Fruit fly (Drosophila melanogaster): ENCODE measurements around the gene CG15879.

CG15879 gene

DNA sequence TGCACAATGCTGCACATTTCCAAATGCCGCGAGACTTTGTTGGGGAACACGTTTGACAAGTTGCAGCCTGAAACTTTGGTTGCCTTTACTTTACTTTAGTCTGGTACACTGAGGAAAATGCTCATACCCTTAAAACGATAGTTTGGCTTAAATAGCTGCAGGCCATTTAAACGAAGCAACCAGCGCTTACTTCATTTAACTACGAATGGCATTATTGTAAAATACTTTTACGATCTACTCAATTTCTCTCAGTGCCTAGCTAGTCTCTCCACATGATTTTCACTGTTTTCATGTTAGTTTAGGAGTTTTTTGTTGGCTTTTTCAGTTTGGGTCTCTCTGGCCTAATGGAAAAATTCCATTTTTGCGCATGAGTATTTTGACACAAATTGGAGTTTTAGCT is 6.9 kb downstream of the CG15879 start (continued):
- TF ChIP-seq CG10654 (GFP tag; optimal IDR thresholded peaks at IDR 0.05) = peak; percentile 80
- peak; percentile 69; the same call in 1 of the 2 replicates for TF ChIP-seq CG32767 (GFP tag; IDR thresholded peaks at IDR 0.05)
- peak; percentile 53 for TF ChIP-seq chn (GFP tag; optimal IDR thresholded peaks at IDR 0.05)
- TF ChIP-seq exex (tag; optimal IDR thresholded peaks at IDR 0.05) = no peak
- TF ChIP-seq Max (GFP tag; optimal IDR thresholded peaks at IDR 0.05) = peak; percentile 61
- TF ChIP-seq Atf3 (GFP tag; optimal IDR thresholded peaks at IDR 0.05) = no peak
- peak; percentile 16 for TF ChIP-seq CG2120 (GFP tag; optimal IDR thresholded peaks at IDR 0.05)
- TF ChIP-seq CG4730 (GFP tag; IDR thresholded peaks at IDR 0.05) = peak; percentile 68
- TF ChIP-seq sd (tag; optimal IDR thresholded peaks at IDR 0.05) = peak; percentile 24
- TF ChIP-seq Bdp1 (GFP tag; optimal IDR thresholded peaks at IDR 0.05) = peak; percentile 9
- TF ChIP-seq lilli (GFP tag; optimal IDR thresholded peaks at IDR 0.05) = peak; percentile 51
- peak; percentile 86 for TF ChIP-seq H2.0 (GFP tag; IDR thresholded peaks at IDR 0.05)
- no peak for TF ChIP-seq Poxn (GFP tag; IDR thresholded peaks at IDR 0.05)
- peak; percentile 76 for TF ChIP-seq CG18599 (GFP tag; optimal IDR thresholded peaks at IDR 0.05)
- TF ChIP-seq CG7839 (tag; optimal IDR thresholded peaks at IDR 0.05) = peak; percentile 80
- peak; percentile 70 for TF ChIP-seq CG15269 (tag; optimal IDR thresholded peaks at IDR 0.05)
- peak; percentile 37 for TF ChIP-seq org-1 (GFP tag; optimal IDR thresholded peaks at IDR 0.05)
- no peak for TF ChIP-seq CG4282 (GFP tag; optimal IDR thresholded peaks at IDR 0.05)
- TF ChIP-seq Mrtf (GFP tag; IDR thresholded peaks at IDR 0.05) = 0 out of 3 replicates have a peak, but pooled peaks have one; percentile 44
- peak; percentile 67 for TF ChIP-seq MTF-1 (GFP tag; optimal IDR thresholded peaks at IDR 0.05; ENCODE audit: borderline replicate concordance)
- no peak for TF ChIP-seq nerfin-2 (GFP tag; IDR thresholded peaks at IDR 0.05; ENCODE audit: partially characterized antibody)
- no peak for TF ChIP-seq amos (GFP tag; IDR thresholded peaks at IDR 0.05; ENCODE audit: partially characterized antibody)
- TF ChIP-seq vvl (GFP tag; IDR thresholded peaks at IDR 0.05) = peak; percentile 93
- peak; percentile 68 to 71 for TF ChIP-seq dpn (GFP tag; optimal IDR thresholded peaks at IDR 0.05)
- TF ChIP-seq mld (GFP tag; IDR thresholded peaks at IDR 0.05; ENCODE audit: partially characterized antibody) = no peak
- TF ChIP-seq bab2 (GFP tag; optimal IDR thresholded peaks at IDR 0.05) = peak; percentile 65
- TF ChIP-seq Lim3 (GFP tag; IDR thresholded peaks at IDR 0.05) = peak; percentile 70
- TF ChIP-seq CG9215 (GFP tag; IDR thresholded peaks at IDR 0.05) = peak; percentile 35; the same call in 1 of the 2 replicates
- peak; percentile 17 for TF ChIP-seq sug (tag; optimal IDR thresholded peaks at IDR 0.05)
- TF ChIP-seq CG9932 (GFP tag; IDR thresholded peaks at IDR 0.05) = 0 out of 2 replicates have a peak, but pooled peaks have one; percentile 10
- peak; percentile 30 for TF ChIP-seq kni (GFP tag; optimal IDR thresholded peaks at IDR 0.05)
- peak; percentile 37 for TF ChIP-seq cwo (GFP tag; optimal IDR thresholded peaks at IDR 0.05)
- peak; percentile 62 for TF ChIP-seq mam (GFP tag; optimal IDR thresholded peaks at IDR 0.05)
- peak; percentile 66 for TF ChIP-seq Antp (GFP tag; optimal IDR thresholded peaks at IDR 0.05)
- TF ChIP-seq CG4328 (GFP tag; optimal IDR thresholded peaks at IDR 0.05) = peak; percentile 21
- peak; percentile 89 for TF ChIP-seq CG17359 (tag; optimal IDR thresholded peaks at IDR 0.05)
- peak; percentile 56 for TF ChIP-seq CG10267 (tag; optimal IDR thresholded peaks at IDR 0.05)
- peak; percentile 72 for TF ChIP-seq Ssrp (tag; optimal IDR thresholded peaks at IDR 0.05)
- no peak for TF ChIP-seq crol (GFP tag; IDR thresholded peaks at IDR 0.05)
- TF ChIP-seq salm (tag; optimal IDR thresholded peaks at IDR 0.05) = peak; percentile 60
- TF ChIP-seq gem (tag; optimal IDR thresholded peaks at IDR 0.05) = peak; percentile 79
- TF ChIP-seq fd3F (GFP tag; optimal IDR thresholded peaks at IDR 0.05) = no peak
- peak; percentile 82 for TF ChIP-seq lmd (GFP tag; IDR thresholded peaks at IDR 0.05)
- no peak for TF ChIP-seq pita (GFP tag; optimal IDR thresholded peaks at IDR 0.05)
- TF ChIP-seq CG4424 (GFP tag; optimal IDR thresholded peaks at IDR 0.05) = peak; percentile 76
- TF ChIP-seq CG8924 (tag; optimal IDR thresholded peaks at IDR 0.05) = peak; percentile 63
- TF ChIP-seq ac (GFP tag; optimal IDR thresholded peaks at IDR 0.05) = no peak
- peak; percentile 41 for TF ChIP-seq CG4707 (GFP tag; optimal IDR thresholded peaks at IDR 0.05)
- TF ChIP-seq CG11723 (GFP tag; optimal IDR thresholded peaks at IDR 0.05) = peak; percentile 6
- peak; percentile 53 for TF ChIP-seq CG8944 (GFP tag; optimal IDR thresholded peaks at IDR 0.05)

Measured in whole organism, embryonic.